Fruit fly (Drosophila melanogaster): ENCODE data around the gene CG34012.

The CG34012 gene

dm6 chr3L:11064689-11065088 is 44.6 kb downstream of the CG34012 start, which contains the start of the genes CG32075, CG45101 and SuUR (continued):
- TF ChIP-seq Lpt (GFP tag; optimal IDR thresholded peaks at IDR 0.05): peak; percentile 56
- no peak for TF ChIP-seq CG6276 (GFP tag; optimal IDR thresholded peaks at IDR 0.05)
- peak; percentile 7 to 67 for TF ChIP-seq ss (GFP tag; optimal IDR thresholded peaks at IDR 0.05)
- peak; percentile 43 for TF ChIP-seq fkh (GFP tag; optimal IDR thresholded peaks at IDR 0.05)
- TF ChIP-seq net (GFP tag; optimal IDR thresholded peaks at IDR 0.05): peak; percentile 73
- peak; percentile 68 for TF ChIP-seq CG4318 (GFP tag; optimal IDR thresholded peaks at IDR 0.05)
- TF ChIP-seq Ets96B (tag; optimal IDR thresholded peaks at IDR 0.05): peak; percentile 75
- peak; percentile 68 for TF ChIP-seq CG7368 (GFP tag; optimal IDR thresholded peaks at IDR 0.05)

dm6 chr3L:11062441-11062840 is 46.9 kb downstream of the CG34012 start, which contains the start of gene CG32069:
Gene CG32069, minus strand, starts transcription at chr3L:11062614.
- TF ChIP-seq Eip78C (GFP tag): peak; percentile 32
- no peak for TF ChIP-seq CG7368 (GFP tag; optimal IDR thresholded peaks at IDR 0.05)
- peak; percentile 5 for TF ChIP-seq fkh (GFP tag; optimal IDR thresholded peaks at IDR 0.05)
- no peak for TF ChIP-seq Sox15 (GFP tag; optimal IDR thresholded peaks at IDR 0.05)

- TF ChIP-seq Ets96B (tag; optimal IDR thresholded peaks at IDR 0.05) (peak; percentile 77), Ets21C (GFP tag; optimal IDR thresholded peaks at IDR 0.05) (peak; percentile 35), CG6854 (GFP tag; optimal IDR thresholded peaks at IDR 0.05) (peak; percentile 19), eg (GFP tag; IDR thresholded peaks at IDR 0.05) (no peak; the same call in 1 of the 3 replicates), Sox14 (GFP tag; optimal IDR thresholded peaks at IDR 0.05) (peak; percentile 76), OdsH (GFP tag; optimal IDR thresholded peaks at IDR 0.05) (peak; percentile 78), CG11762 (GFP tag; optimal IDR thresholded peaks at IDR 0.05; ENCODE audit: insufficient read depth) (peak; percentile 35), dsx (GFP tag; optimal IDR thresholded peaks at IDR 0.05; ENCODE audit: poor library complexity, severe bottlenecking) (peak; percentile 83), CG34406 (GFP tag; optimal IDR thresholded peaks at IDR 0.05) (peak; percentile 74), Eip75B (GFP tag; optimal IDR thresholded peaks at IDR 0.05) (peak; percentile 67), Gug (GFP tag; IDR thresholded peaks at IDR 0.05) (peak; percentile 41), vri (GFP tag; optimal IDR thresholded peaks at IDR 0.05) (peak; percentile 51), CG6792 (GFP tag; optimal IDR thresholded peaks at IDR 0.05) (peak; percentile 75), CG3032 (tag; optimal IDR thresholded peaks at IDR 0.05) (peak; percentile 73), Smox (GFP tag; optimal IDR thresholded peaks at IDR 0.05) (peak; percentile 75), esn (GFP tag; optimal IDR thresholded peaks at IDR 0.05) (peak; percentile 85), CG6808 (GFP tag; optimal IDR thresholded peaks at IDR 0.05) (peak; percentile 66), CG15336 (GFP tag; IDR thresholded peaks at IDR 0.05) (peak; percentile 85), CG9139 (GFP tag; optimal IDR thresholded peaks at IDR 0.05) (peak; percentile 65), spab (GFP tag; optimal IDR thresholded peaks at IDR 0.05) (peak; percentile 43), lz (GFP tag; optimal IDR thresholded peaks at IDR 0.05) (peak; percentile 76), Hr38 (GFP tag; optimal IDR thresholded peaks at IDR 0.05) (no peak), salr (GFP tag; optimal IDR thresholded peaks at IDR 0.05) (peak in 1 of 2 experiments; percentile 44), CG10669 (GFP tag; optimal IDR thresholded peaks at IDR 0.05) (peak; percentile 58), Hr39 (GFP tag; optimal IDR thresholded peaks at IDR 0.05) (peak; percentile 65), topi (GFP tag; optimal IDR thresholded peaks at IDR 0.05) (peak; percentile 79), CG10631 (GFP tag; optimal IDR thresholded peaks at IDR 0.05) (peak; percentile 69), CG6276 (GFP tag; optimal IDR thresholded peaks at IDR 0.05) (peak; percentile 76), Sox15 (GFP tag; optimal IDR thresholded peaks at IDR 0.05) (peak; percentile 20), CG11294 (GFP tag; IDR thresholded peaks at IDR 0.05) (peak; percentile 41; the same call in 1 of the 2 replicates), Sox102F (GFP tag; optimal IDR thresholded peaks at IDR 0.05) (peak; percentile 66), net (GFP tag; optimal IDR thresholded peaks at IDR 0.05) (peak; percentile 70), dac (GFP tag; optimal IDR thresholded peaks at IDR 0.05) (peak; percentile 13), svp (GFP tag) (no peak), pdm3 (GFP tag; optimal IDR thresholded peaks at IDR 0.05) (peak; percentile 78), CG7368 (GFP tag; optimal IDR thresholded peaks at IDR 0.05) (peak; percentile 52), Blimp-1 (GFP tag; optimal IDR thresholded peaks at IDR 0.05) (peak; percentile 9), fd59A (GFP tag; optimal IDR thresholded peaks at IDR 0.05) (peak; percentile 44), Eip78C (GFP tag) (peak; percentile 95), CG1621 (tag; optimal IDR thresholded peaks at IDR 0.05) (no peak), fkh (GFP tag; optimal IDR thresholded peaks at IDR 0.05) (peak; percentile 49), ss (GFP tag; optimal IDR thresholded peaks at IDR 0.05) (peak; percentile 52 to 62), CG6163 (GFP tag; IDR thresholded peaks at IDR 0.05) (peak; percentile 70)
Observed at dm6 chr3L:11061200-11061599, 48.1 kb downstream of the CG34012 start, which contains the start of the genes CG6321 and Blos2. Gene CG6321, minus strand, starts transcription at chr3L:11061224. Gene Blos2, plus strand, starts transcription at chr3L:11061571.

Measured in whole organism, prepupa.